Fruit fly (Drosophila melanogaster): ENCODE measurements around the gene CG45116.

The CG45116 gene

dm6 chr3L:22699133-22699532, at the start of gene CG45116:
TSS of gene CG45116 (plus strand) at chr3L:22699433.
- TF ChIP-seq CG34376 (GFP tag; optimal IDR thresholded peaks at IDR 0.05), result no peak
- TF ChIP-seq ac (GFP tag; optimal IDR thresholded peaks at IDR 0.05), result peak; percentile 37
- no peak for TF ChIP-seq hth (optimal IDR thresholded peaks at IDR 0.05)
- peak in 1 of 2 experiments; percentile 18 for TF ChIP-seq tll (GFP tag; optimal IDR thresholded peaks at IDR 0.05)
- no peak for TF ChIP-seq p53 (GFP tag; optimal IDR thresholded peaks at IDR 0.05)
- TF ChIP-seq CG6791 (GFP tag; IDR thresholded peaks at IDR 0.05; ENCODE audit: partially characterized antibody), result no peak
- 0 out of 3 replicates have a peak, but pooled peaks have one; percentile 34 for TF ChIP-seq CG2199 (GFP tag; IDR thresholded peaks at IDR 0.05)
- no peak for TF ChIP-seq Rx (GFP tag; IDR thresholded peaks at IDR 0.05)
- TF ChIP-seq Mad (GFP tag; optimal IDR thresholded peaks at IDR 0.05), result no peak
- TF ChIP-seq CG16863 (GFP tag; optimal IDR thresholded peaks at IDR 0.05), result no peak
- no peak for TF ChIP-seq CG6175 (GFP tag; IDR thresholded peaks at IDR 0.05)
- peak; percentile 58 for TF ChIP-seq twi (tag; optimal IDR thresholded peaks at IDR 0.05)
- no peak for TF ChIP-seq D (optimal IDR thresholded peaks at IDR 0.05)
- TF ChIP-seq D (GFP tag; optimal IDR thresholded peaks at IDR 0.05), result no peak

DNA sequence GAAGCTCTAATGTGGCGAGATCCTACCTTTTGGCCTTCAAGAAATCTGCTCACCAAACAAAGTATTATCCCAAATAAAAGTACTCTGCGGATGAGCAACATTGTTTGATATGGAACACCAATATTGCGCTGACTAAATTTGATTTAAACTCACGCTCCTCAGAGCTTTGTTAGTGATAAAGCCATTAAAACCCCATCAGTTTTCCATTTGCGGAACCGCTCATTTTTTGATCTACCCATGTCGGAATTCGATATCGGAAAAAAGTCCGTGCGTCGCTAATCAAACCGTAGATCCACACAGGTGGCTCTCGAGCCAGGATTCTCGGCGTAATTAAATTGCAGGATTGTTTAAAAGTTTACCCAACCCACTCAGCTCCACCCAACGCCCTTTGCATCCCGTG, 46.8 kb upstream of the CG45116 start, which contains the start of gene CG33772:
Gene CG33772, minus strand, starts transcription at position 101 of the 400 bp plus-strand sequence.
- TF ChIP-seq ATbp (GFP tag; optimal IDR thresholded peaks at IDR 0.05), result no peak

dm6 chr3L:22665110-22665509, 34.1 kb upstream of the CG45116 start:
- TF ChIP-seq CG30431 (GFP tag; optimal IDR thresholded peaks at IDR 0.05) (peak; percentile 8), CG13424 (tag; optimal IDR thresholded peaks at IDR 0.05) (peak; percentile 21), nmo (GFP tag; optimal IDR thresholded peaks at IDR 0.05) (peak; percentile 39), CG7839 (tag; optimal IDR thresholded peaks at IDR 0.05) (peak; percentile 35), CG3163 (GFP tag; optimal IDR thresholded peaks at IDR 0.05) (no peak), CG6765 (GFP tag; optimal IDR thresholded peaks at IDR 0.05) (no peak), Lpt (GFP tag; optimal IDR thresholded peaks at IDR 0.05) (no peak), ftz-f1 (GFP tag; optimal IDR thresholded peaks at IDR 0.05) (no peak), CG17361 (GFP tag; IDR thresholded peaks at IDR 0.05) (0 out of 3 replicates have a peak, but pooled peaks have one; percentile 21), Atf6 (GFP tag; IDR thresholded peaks at IDR 0.05) (peak; percentile 52; the same call in 1 of the 2 replicates), CG1647 (GFP tag; optimal IDR thresholded peaks at IDR 0.05) (no peak), mld (GFP tag; IDR thresholded peaks at IDR 0.05; ENCODE audit: partially characterized antibody) (no peak), Aef1 (GFP tag; IDR thresholded peaks at IDR 0.05) (no peak), CG13123 (GFP tag; optimal IDR thresholded peaks at IDR 0.05) (no peak), Med (GFP tag) (peak; percentile 73), lmd (GFP tag; IDR thresholded peaks at IDR 0.05) (no peak), E2f1 (GFP tag; IDR thresholded peaks at IDR 0.05) (no peak), CG15269 (tag; optimal IDR thresholded peaks at IDR 0.05) (peak; percentile 28), CG8089 (GFP tag; optimal IDR thresholded peaks at IDR 0.05) (no peak), Usf (GFP tag; optimal IDR thresholded peaks at IDR 0.05) (no peak), CG6254 (GFP tag; optimal IDR thresholded peaks at IDR 0.05) (no peak), Rfx (GFP tag; IDR thresholded peaks at IDR 0.05) (0 out of 2 replicates have a peak, but pooled peaks have one; percentile 6), dmrt11E (tag; optimal IDR thresholded peaks at IDR 0.05) (no peak), ab (GFP tag; optimal IDR thresholded peaks at IDR 0.05) (no peak), CG4328 (GFP tag; optimal IDR thresholded peaks at IDR 0.05) (no peak), MBD-R2 (GFP tag; IDR thresholded peaks at IDR 0.05) (no peak), Max (GFP tag; optimal IDR thresholded peaks at IDR 0.05) (no peak), Sox100B (GFP tag; optimal IDR thresholded peaks at IDR 0.05) (no peak), Drgx (GFP tag; IDR thresholded peaks at IDR 0.05) (no peak), CG2889 (GFP tag; IDR thresholded peaks at IDR 0.05) (no peak), CG11560 (tag; IDR thresholded peaks at IDR 0.05) (no peak), CG11093 (GFP tag; IDR thresholded peaks at IDR 0.05) (no peak), CG10654 (GFP tag; optimal IDR thresholded peaks at IDR 0.05) (no peak), CG9727 (GFP tag; optimal IDR thresholded peaks at IDR 0.05) (peak; percentile 30), CG1602 (GFP tag; optimal IDR thresholded peaks at IDR 0.05) (peak; percentile 19)
